Worm (Caenorhabditis elegans) whole organism, young adult: Measurements from ENCODE around the gene alh-7.
A peak's percentile ranks its signal among the peaks of the same experiment; 100 is the strongest.

Experiments
- B0261.1 ChIP-seq: sonication (generic microtip); optimal IDR thresholded peaks from 2 replicates; lab custom pipeline; 2016; ENCODE audit warnings: mild to moderate bottlenecking, missing genetic modification characterization, moderate library complexity, missing compliant biosample characterization
- C17E4.6 ChIP-seq: fragments of 200-800 bp; sonication (Bioruptor generic); IDR thresholded peaks from 2 replicates; pipeline ENCODE4 v1.3.6; 2022; ENCODE audit warnings: missing genetic modification reagents, missing genetic modification characterization, missing compliant biosample characterization
- D2030.7 ChIP-seq: fragments of 200-800 bp; sonication (Bioruptor generic); IDR thresholded peaks from 2 replicates; pipeline ENCODE4 v1.3.6; 2022; ENCODE audit warnings: missing genetic modification reagents, missing genetic modification characterization, missing compliant biosample characterization
- K12H6.12 ChIP-seq: fragments of 200-800 bp; sonication (Bioruptor generic); optimal IDR thresholded peaks from 2 replicates; lab custom pipeline; 2018; ENCODE audit warnings: mild to moderate bottlenecking, missing genetic modification characterization, missing compliant biosample characterization
- T07F8.4 ChIP-seq: sonication (generic microtip); optimal IDR thresholded peaks from 2 replicates; lab custom pipeline; 2016; ENCODE audit warnings: mild to moderate bottlenecking, missing genetic modification characterization, moderate library complexity, missing compliant biosample characterization
- Y53G8AR.9 ChIP-seq: fragments of 200-800 bp; sonication (Bioruptor generic); conservative IDR thresholded peaks from 2 replicates; pipeline ENCODE4 v1.3.6; 2022; ENCODE audit warnings: missing genetic modification reagents, missing genetic modification characterization, missing compliant biosample characterization
- aptf-2 ChIP-seq: fragments of 200-800 bp; sonication (Bioruptor generic); conservative IDR thresholded peaks from 2 replicates; pipeline ENCODE4 v1.3.6; 2022; ENCODE audit warnings: missing genetic modification reagents, missing genetic modification characterization, missing compliant biosample characterization
- aptf-3 ChIP-seq: fragments of 200-800 bp; sonication (Bioruptor generic); IDR thresholded peaks from 2 replicates; pipeline ENCODE4 v1.3.6; 2022; ENCODE audit warnings: missing genetic modification characterization, missing compliant biosample characterization
- attf-5 ChIP-seq: fragments of 200-800 bp; sonication (Bioruptor generic); optimal IDR thresholded peaks from 2 replicates; lab custom pipeline; 2018; ENCODE audit warnings: mild to moderate bottlenecking, missing genetic modification characterization, missing compliant biosample characterization
- bed-2 ChIP-seq: fragments of 200-800 bp; sonication (Bioruptor generic); IDR thresholded peaks from 2 replicates; pipeline ENCODE4 v1.3.6; 2022; ENCODE audit warnings: missing genetic modification reagents, missing genetic modification characterization, missing compliant biosample characterization
- ccch-3 ChIP-seq: fragments of 200-800 bp; sonication (Bioruptor generic); optimal IDR thresholded peaks from 2 replicates; lab custom pipeline; 2018; ENCODE audit warnings: mild to moderate bottlenecking, missing genetic modification characterization, missing compliant biosample characterization
- cebp-1 ChIP-seq, 2 experiments: fragments of 200-800 bp in 1 of 2; sonication (Bioruptor generic) in 1 of 2; sonication (generic microtip) in 1 of 2; IDR thresholded peaks in 1 of 2; optimal IDR thresholded peaks in 1 of 2; 2 replicates each; pipeline versions ENCODE4 v1.3.6 to Lab custom; 2017 to 2022; ENCODE audit warnings: missing compliant biosample characterization in 2 of 2, missing genetic modification characterization in 2 of 2, mild to moderate bottlenecking in 1 of 2, missing genetic modification reagents in 1 of 2, moderate library complexity in 1 of 2
- chd-7 ChIP-seq: sonication (generic microtip); optimal IDR thresholded peaks from 2 replicates; lab custom pipeline; 2016; ENCODE audit warnings: mild to moderate bottlenecking, missing genetic modification characterization, moderate library complexity, missing compliant biosample characterization
- die-1 ChIP-seq: sonication (generic microtip); optimal IDR thresholded peaks from 2 replicates; lab custom pipeline; 2016; ENCODE audit warnings: missing genotype, mild to moderate bottlenecking, missing genetic modification characterization, missing compliant biosample characterization
- egrh-3 ChIP-seq: fragments of 200-800 bp; sonication (Bioruptor generic); IDR thresholded peaks from 2 replicates; pipeline ENCODE4 v1.3.6; 2022; ENCODE audit warnings: missing genetic modification reagents, missing genetic modification characterization, missing compliant biosample characterization
- ekl-4 ChIP-seq: fragments of 200-800 bp; sonication (Bioruptor generic); IDR thresholded peaks from 2 replicates; pipeline ENCODE4 v1.3.6; 2022; ENCODE audit warnings: missing genetic modification reagents, missing genetic modification characterization, missing compliant biosample characterization
- him-1 ChIP-seq: sonication (generic microtip); optimal IDR thresholded peaks from 2 replicates; lab custom pipeline; 2016; ENCODE audit warnings: missing genotype, missing genetic modification reagents, missing genetic modification characterization, missing compliant biosample characterization
- hlh-12 ChIP-seq: sonication (generic microtip); optimal IDR thresholded peaks from 2 replicates; lab custom pipeline; 2016; ENCODE audit warnings: missing genetic modification characterization, missing compliant biosample characterization
- hmg-20 ChIP-seq: fragments of 200-800 bp; sonication (Bioruptor generic); IDR thresholded peaks from 2 replicates; pipeline ENCODE4 v1.3.6; 2022; ENCODE audit warnings: missing genetic modification reagents, missing genetic modification characterization, missing compliant biosample characterization
- lag-1 ChIP-seq: fragments of 200-800 bp; sonication (Bioruptor generic); IDR thresholded peaks from 2 replicates; pipeline ENCODE4 v1.3.6; 2022; ENCODE audit warnings: missing genetic modification reagents, missing genetic modification characterization, missing compliant biosample characterization
- lin-54 ChIP-seq: fragments of 200-800 bp; sonication (Bioruptor generic); optimal IDR thresholded peaks from 2 replicates; lab custom pipeline; 2018; ENCODE audit warnings: mild to moderate bottlenecking, missing genetic modification characterization, missing compliant biosample characterization
- lsl-1 ChIP-seq: fragments of 200-800 bp; sonication (Bioruptor generic); optimal IDR thresholded peaks from 2 replicates; lab custom pipeline; 2018; ENCODE audit warnings: mild to moderate bottlenecking, missing genetic modification characterization, moderate library complexity, missing compliant biosample characterization
- mcd-1 ChIP-seq: fragments of 200-800 bp; sonication (Bioruptor generic); IDR thresholded peaks from 2 replicates; pipeline ENCODE4 v1.3.6; 2022; ENCODE audit warnings: missing genetic modification reagents, missing genetic modification characterization, missing compliant biosample characterization
- nfya-2 ChIP-seq: fragments of 200-800 bp; sonication (Bioruptor generic); IDR thresholded peaks from 2 replicates; pipeline ENCODE4 v1.3.6; 2022; ENCODE audit warnings: missing genetic modification reagents, missing genetic modification characterization, missing compliant biosample characterization
- nhr-120 ChIP-seq: fragments of 200-800 bp; sonication (Bioruptor generic); IDR thresholded peaks from 2 replicates; pipeline ENCODE4 v1.3.6; 2022; ENCODE audit warnings: missing genetic modification characterization, missing compliant biosample characterization
- nhr-90 ChIP-seq: sonication (generic microtip); optimal IDR thresholded peaks from 2 replicates; lab custom pipeline; 2016; ENCODE audit warnings: missing genotype, mild to moderate bottlenecking, missing genetic modification characterization, missing compliant biosample characterization
- pbrm-1 ChIP-seq: fragments of 200-800 bp; sonication (Bioruptor generic); IDR thresholded peaks from 2 replicates; pipeline ENCODE4 v1.3.6; 2022; ENCODE audit warnings: missing genetic modification reagents, missing genetic modification characterization, missing compliant biosample characterization
- pha-4 ChIP-seq: fragments of 150-350 bp; sonication (generic microtip); optimal IDR thresholded peaks from 2 replicates; lab custom pipeline; 2014; ENCODE audit warnings: missing biosample characterization, missing genetic modification reagents, missing genetic modification characterization
- repo-1 ChIP-seq: sonication (generic microtip); optimal IDR thresholded peaks from 2 replicates; lab custom pipeline; 2017; ENCODE audit warnings: mild to moderate bottlenecking, missing genetic modification characterization, missing compliant biosample characterization
- sdz-38 ChIP-seq: sonication (generic microtip); optimal IDR thresholded peaks from 2 replicates; lab custom pipeline; 2016; ENCODE audit warnings: missing genotype, missing genetic modification characterization, missing compliant biosample characterization
- sea-2 ChIP-seq: fragments of 200-800 bp; sonication (Bioruptor generic); IDR thresholded peaks from 2 replicates; pipeline ENCODE4 v1.3.6; 2022; ENCODE audit warnings: missing genetic modification characterization, missing compliant biosample characterization
- snpc-1.3 ChIP-seq: sonication (generic microtip); optimal IDR thresholded peaks from 2 replicates; lab custom pipeline; 2017; ENCODE audit warnings: missing genetic modification characterization, mild to moderate bottlenecking, missing compliant biosample characterization, antibody characterized with exemption, moderate library complexity, missing genotype, missing genetic modification reagents; ENCODE audit not compliant: insufficient read depth
- snpc-3.4 ChIP-seq: sonication (generic microtip); optimal IDR thresholded peaks from 2 replicates; lab custom pipeline; 2017; ENCODE audit warnings: missing genetic modification characterization, mild to moderate bottlenecking, missing compliant biosample characterization, antibody characterized with exemption, moderate library complexity, missing genotype, missing genetic modification reagents
- snpc-4 ChIP-seq, 5 experiments: fragments of 150-350 bp in 1 of 5; sonication (generic microtip) in 4 of 5; optimal IDR thresholded peaks; 2 replicates each; lab custom pipeline; 2014 to 2018; ENCODE audit warnings: missing genetic modification characterization in 5 of 5, missing biosample characterization in 3 of 5, antibody characterized with exemption in 2 of 5, mild to moderate bottlenecking in 2 of 5, missing compliant biosample characterization in 2 of 5, missing genotype in 2 of 5, moderate library complexity in 2 of 5, missing genetic modification reagents in 1 of 5
- tbp1 ChIP-seq: fragments of 200-800 bp; sonication (Bioruptor generic); optimal IDR thresholded peaks from 2 replicates; lab custom pipeline; 2018; ENCODE audit warnings: mild to moderate bottlenecking, missing genetic modification characterization, missing compliant biosample characterization
- unc-130 ChIP-seq: sonication (generic microtip); optimal IDR thresholded peaks from 2 replicates; lab custom pipeline; 2016; ENCODE audit warnings: missing genetic modification reagents, missing genetic modification characterization, missing compliant biosample characterization
- unc-62 ChIP-seq: fragments of 150-350 bp; optimal IDR thresholded peaks from 2 replicates; lab custom pipeline; 2014; ENCODE audit warnings: missing biosample characterization, missing genetic modification reagents, missing genetic modification characterization
- ztf-25 ChIP-seq: fragments of 200-800 bp; sonication (Bioruptor generic); IDR thresholded peaks from 2 replicates; pipeline ENCODE4 v1.3.6; 2022; ENCODE audit warnings: missing genetic modification reagents, missing genetic modification characterization, missing compliant biosample characterization
- ztf-26 ChIP-seq: sonication (generic microtip); optimal IDR thresholded peaks from 2 replicates; lab custom pipeline; 2017; ENCODE audit warnings: missing genetic modification characterization, missing compliant biosample characterization
- ztf-6 ChIP-seq: fragments of 200-800 bp; sonication (Bioruptor generic); IDR thresholded peaks from 2 replicates; pipeline ENCODE4 v1.3.6; 2022; ENCODE audit warnings: missing genetic modification reagents, missing genetic modification characterization, missing compliant biosample characterization

The alh-7 gene

DNA sequence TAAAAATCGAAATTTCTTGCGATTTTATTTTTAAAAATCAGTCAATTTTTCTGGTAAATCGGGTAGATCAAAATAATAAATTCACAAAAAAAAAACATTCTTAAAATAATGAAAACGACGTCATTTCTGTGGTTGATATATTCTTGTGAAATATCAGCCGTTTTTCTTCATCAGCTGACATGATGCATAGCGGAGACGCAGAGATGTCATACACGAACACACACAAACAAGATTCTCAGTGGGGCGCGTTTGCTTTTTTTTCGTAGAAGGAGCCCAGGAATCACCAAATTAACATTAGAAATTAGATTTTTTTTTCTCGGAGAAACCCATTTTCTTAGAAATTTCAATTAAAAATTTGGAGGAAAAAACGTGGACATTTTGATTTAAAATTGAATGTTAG lies 43.9 kb downstream of the alh-7 start (continued):
- TF ChIP-seq T07F8.4 (tag; lab: Kevin White, UChicago) (no peak), hlh-12 (tag; lab: Kevin White, UChicago) (no peak), D2030.7 (GFP tag; lab: Robert Waterston, UW) (no peak), lin-54 (GFP tag; lab: Kevin White, UChicago) (peak; percentile 42), die-1 (tag; lab: Kevin White, UChicago) (no peak), B0261.1 (tag; lab: Kevin White, UChicago) (no peak), ztf-6 (no peak), cebp-1 (GFP tag; IDR thresholded peaks at IDR 0.05; lab: Robert Waterston, UW) (peak; percentile 81), cebp-1 (tag; optimal IDR thresholded peaks at IDR 0.05; lab: Kevin White, UChicago) (peak; percentile 92), sea-2 (no peak), snpc-4 (GFP tag; optimal IDR thresholded peaks at IDR 0.05; lab: Kevin White, UChicago) (no peak), snpc-4 (tag; optimal IDR thresholded peaks at IDR 0.05; lab: Kevin White, UChicago) (peak in 3 of 4 experiments; percentile 28 to 47 (median 40)), him-1 (tag; lab: Kevin White, UChicago) (no peak), K12H6.12 (peak; percentile 51), egrh-3 (GFP tag; lab: Robert Waterston, UW) (no peak), ekl-4 (GFP tag; lab: Robert Waterston, UW) (0 out of 2 replicates have a peak, but pooled peaks have one; percentile 43), attf-5 (GFP tag; lab: Kevin White, UChicago) (peak; percentile 87), snpc-1.3 (no peak), lsl-1 (GFP tag; lab: Kevin White, UChicago) (no peak), C17E4.6 (GFP tag; lab: Robert Waterston, UW) (no peak), pha-4 (tag; lab: Kevin White, UChicago) (peak; percentile 86), mcd-1 (GFP tag; lab: Robert Waterston, UW) (peak; percentile 92), aptf-2 (GFP tag; lab: Robert Waterston, UW) (no peak), snpc-3.4 (tag; lab: Kevin White, UChicago) (no peak), tbp1 (peak; percentile 28), unc-130 (GFP tag; lab: Kevin White, UChicago) (no peak), ztf-26 (tag; lab: Kevin White, UChicago) (peak; percentile 53), pbrm-1 (GFP tag; lab: Robert Waterston, UW) (peak; percentile 17; the same call in 1 of the 2 replicates), lag-1 (GFP tag; lab: Robert Waterston, UW) (no peak)

DNA sequence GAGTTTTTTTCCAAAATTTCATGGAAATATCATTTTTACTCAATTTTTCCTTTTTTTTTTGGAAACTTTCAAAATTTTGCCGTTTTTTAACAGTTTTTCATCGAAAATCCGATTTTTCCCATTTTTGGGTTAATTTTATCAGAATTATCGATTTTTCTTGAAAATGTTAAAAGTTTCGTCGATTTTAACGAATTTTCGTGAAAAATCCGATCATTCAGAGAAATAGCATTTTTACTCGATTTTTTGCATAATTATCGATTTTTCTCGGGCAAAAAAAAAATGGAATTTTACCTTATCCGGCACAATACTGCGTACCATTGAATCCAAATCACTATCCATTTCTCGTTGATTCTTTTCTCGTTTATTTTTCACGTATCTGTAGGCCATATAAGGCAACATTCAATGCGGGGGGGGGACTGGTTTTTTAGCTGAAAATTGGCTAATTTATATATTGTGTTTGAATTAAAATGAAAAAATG lies 44.4 kb downstream of the alh-7 start, which contains the start of gene tbc-14:
TSS of gene tbc-14 (minus strand) at position 428 of the 478 bp plus-strand sequence.
- TF ChIP-seq nhr-90 (no peak), ztf-6 (no peak), sdz-38 (tag; lab: Kevin White, UChicago) (no peak), repo-1 (tag; lab: Kevin White, UChicago) (no peak), nhr-120 (GFP tag; lab: Robert Waterston, UW) (no peak), sea-2 (no peak), unc-62 (no peak), nfya-2 (GFP tag; lab: Robert Waterston, UW) (no peak), bed-2 (GFP tag; lab: Robert Waterston, UW) (no peak), chd-7 (tag; lab: Kevin White, UChicago) (no peak), Y53G8AR.9 (GFP tag; lab: Robert Waterston, UW) (no peak), aptf-3 (no peak), ztf-25 (no peak), him-1 (tag; lab: Kevin White, UChicago) (no peak), mcd-1 (GFP tag; lab: Robert Waterston, UW) (no peak), hmg-20 (GFP tag; lab: Robert Waterston, UW) (no peak), ccch-3 (GFP tag; lab: Kevin White, UChicago) (no peak)
